Fruit fly (Drosophila melanogaster): ENCODE data around the gene CG7059.

Gene CG7059

DNA sequence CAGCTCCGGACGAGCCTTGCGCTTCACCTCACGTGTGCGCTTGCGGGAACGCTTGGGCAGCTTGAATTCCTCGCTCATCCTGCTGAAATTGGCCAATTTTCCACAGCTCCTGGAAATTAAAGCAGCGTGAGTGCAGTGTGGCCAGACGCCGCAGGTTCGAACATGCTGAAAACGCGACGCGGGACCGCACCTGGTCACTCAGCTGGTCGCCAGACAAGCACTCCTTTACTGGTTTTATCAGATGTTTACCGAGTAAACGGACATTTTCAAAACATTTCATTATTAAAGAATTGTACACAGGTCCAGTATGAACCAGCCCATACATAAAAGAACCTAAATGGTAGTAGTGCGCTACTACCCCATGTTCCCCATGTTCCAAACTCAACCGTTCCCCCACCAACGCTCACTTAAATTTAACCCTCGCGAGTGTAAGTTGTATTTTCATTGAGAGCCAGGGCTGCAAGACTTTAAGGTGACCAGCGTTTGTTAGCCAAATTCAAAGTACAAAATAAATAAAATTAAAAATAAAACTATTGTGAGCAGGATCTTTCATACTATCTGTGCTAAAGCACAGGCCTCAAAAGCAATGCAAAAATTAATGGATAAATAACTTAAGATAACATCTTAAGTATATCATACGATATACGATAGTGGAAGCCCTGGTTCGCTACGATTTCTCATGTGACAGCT lies 27.2 kb upstream of the CG7059 start, which contains the start of the genes JMJD6, CG7071 and Muted (continued):
- TF ChIP-seq CG4730 (GFP tag; IDR thresholded peaks at IDR 0.05) (peak; percentile 87), Bgb (GFP tag; IDR thresholded peaks at IDR 0.05; ENCODE audit: partially characterized antibody) (peak; percentile 68), sr (GFP tag; IDR thresholded peaks at IDR 0.05) (peak; percentile 55; the same call in 1 of the 3 replicates), CoRest (tag; optimal IDR thresholded peaks at IDR 0.05) (peak; percentile 94), disco-r (GFP tag; optimal IDR thresholded peaks at IDR 0.05) (peak; percentile 76), CG12769 (tag; optimal IDR thresholded peaks at IDR 0.05) (peak; percentile 74), CG9727 (GFP tag; optimal IDR thresholded peaks at IDR 0.05) (peak; percentile 89), zen2 (GFP tag; IDR thresholded peaks at IDR 0.05; ENCODE audit: partially characterized antibody) (peak; percentile 55; the same call in 1 of the 3 replicates), sima (GFP tag; optimal IDR thresholded peaks at IDR 0.05) (peak; percentile 31), sd (tag; optimal IDR thresholded peaks at IDR 0.05) (peak; percentile 73), Scr (GFP tag; IDR thresholded peaks at IDR 0.05; ENCODE audit: partially characterized antibody) (peak; percentile 89), YL-1 (GFP tag; optimal IDR thresholded peaks at IDR 0.05) (peak; percentile 96), Dip3 (GFP tag; optimal IDR thresholded peaks at IDR 0.05) (peak; percentile 91), crol (GFP tag; IDR thresholded peaks at IDR 0.05) (no peak), emc (GFP tag; optimal IDR thresholded peaks at IDR 0.05) (peak; percentile 64), Nf-YB (GFP tag; optimal IDR thresholded peaks at IDR 0.05) (peak; percentile 77), ssp (GFP tag; IDR thresholded peaks at IDR 0.05) (peak; percentile 76), CG4282 (GFP tag; optimal IDR thresholded peaks at IDR 0.05) (peak; percentile 88), D (optimal IDR thresholded peaks at IDR 0.05) (peak; percentile 23), D (GFP tag; optimal IDR thresholded peaks at IDR 0.05) (peak; percentile 70), Oaz (GFP tag; IDR thresholded peaks at IDR 0.05) (peak; percentile 88), CG6272 (GFP tag; IDR thresholded peaks at IDR 0.05) (peak; percentile 89), sens (GFP tag) (peak; percentile 97), amos (GFP tag; IDR thresholded peaks at IDR 0.05; ENCODE audit: partially characterized antibody) (peak; percentile 69), CG11085 (GFP tag; IDR thresholded peaks at IDR 0.05) (peak; percentile 84), CG31441 (GFP tag; IDR thresholded peaks at IDR 0.05) (peak; percentile 87), Asciz (GFP tag; optimal IDR thresholded peaks at IDR 0.05) (peak; percentile 77), CG7745 (tag; optimal IDR thresholded peaks at IDR 0.05) (peak; percentile 13), CG33557 (GFP tag; optimal IDR thresholded peaks at IDR 0.05) (peak; percentile 89), CG15601 (tag; optimal IDR thresholded peaks at IDR 0.05) (peak; percentile 88), corto (GFP tag; optimal IDR thresholded peaks at IDR 0.05) (peak; percentile 76), HHEX (GFP tag; optimal IDR thresholded peaks at IDR 0.05) (peak; percentile 87), Opbp (GFP tag; IDR thresholded peaks at IDR 0.05; ENCODE audit: partially characterized antibody) (peak; percentile 60; the same call in 1 of the 3 replicates), hkb (optimal IDR thresholded peaks at IDR 0.05) (peak; percentile 58), hkb (GFP tag; IDR thresholded peaks at IDR 0.05) (peak; percentile 90), ash1 (GFP tag; optimal IDR thresholded peaks at IDR 0.05) (peak; percentile 44), dan (GFP tag; IDR thresholded peaks at IDR 0.05) (peak; percentile 71), CG7987 (GFP tag; optimal IDR thresholded peaks at IDR 0.05) (peak; percentile 86), Rfx (GFP tag; IDR thresholded peaks at IDR 0.05) (peak; percentile 95), bigmax (GFP tag; optimal IDR thresholded peaks at IDR 0.05) (no peak), hbn (GFP tag; IDR thresholded peaks at IDR 0.05; ENCODE audit: partially characterized antibody) (peak; percentile 92), CG8388 (GFP tag; optimal IDR thresholded peaks at IDR 0.05) (peak; percentile 87), Hsf (GFP tag; optimal IDR thresholded peaks at IDR 0.05) (peak; percentile 95), Ptx1 (GFP tag; IDR thresholded peaks at IDR 0.05) (peak; percentile 93), Dek (tag; optimal IDR thresholded peaks at IDR 0.05) (peak; percentile 91), CG13123 (GFP tag; optimal IDR thresholded peaks at IDR 0.05) (peak; percentile 89), bab2 (GFP tag; optimal IDR thresholded peaks at IDR 0.05) (peak; percentile 89), CG6791 (GFP tag; IDR thresholded peaks at IDR 0.05; ENCODE audit: partially characterized antibody) (peak; percentile 67; the same call in 2 of the 3 replicates)
